Fruit fly (Drosophila melanogaster) whole organism, adult: ENCODE data around the gene CG15356.
A peak's percentile ranks its signal among the peaks of the same experiment; 100 is the strongest.

Experiments
- CG11617 ChIP-seq: fragments of 200-800 bp; sonication (Bioruptor generic); optimal IDR thresholded peaks from 2 replicates; lab custom pipeline; 2017; ENCODE audit warnings: mild to moderate bottlenecking, missing biosample characterization, missing genetic modification reagents, missing genetic modification characterization
- CG12768 ChIP-seq: fragments of 200-800 bp; sonication (Bioruptor generic); optimal IDR thresholded peaks from 2 replicates; lab custom pipeline; 2017; ENCODE audit warnings: missing biosample characterization, missing genetic modification characterization, mild to moderate bottlenecking, moderate library complexity, missing genetic modification reagents
- CG14711 ChIP-seq: fragments of 200-800 bp; sonication (Bioruptor generic); optimal IDR thresholded peaks from 2 replicates; lab custom pipeline; 2018; ENCODE audit warnings: missing biosample characterization, mild to moderate bottlenecking, missing genetic modification characterization, moderate library complexity
- CG1620 ChIP-seq: fragments of 200-800 bp; sonication (Bioruptor generic); optimal IDR thresholded peaks from 2 replicates; lab custom pipeline; 2016; ENCODE audit warnings: missing biosample characterization, missing genetic modification characterization
- CG33017 ChIP-seq: fragments of 200-800 bp; sonication (Bioruptor generic); optimal IDR thresholded peaks from 2 replicates; lab custom pipeline; 2018; ENCODE audit warnings: missing biosample characterization, mild to moderate bottlenecking, missing genetic modification characterization, moderate library complexity
- CG5204 ChIP-seq: fragments of 200-800 bp; sonication (Bioruptor generic); optimal IDR thresholded peaks from 2 replicates; lab custom pipeline; 2016; ENCODE audit warnings: missing biosample characterization, missing genetic modification characterization
- CG7045 ChIP-seq: fragments of 200-800 bp; sonication (Bioruptor generic); optimal IDR thresholded peaks from 2 replicates; lab custom pipeline; 2017; ENCODE audit warnings: missing biosample characterization, mild to moderate bottlenecking, missing genetic modification characterization
- CG7101 ChIP-seq: fragments of 200-800 bp; sonication (Bioruptor generic); optimal IDR thresholded peaks from 2 replicates; lab custom pipeline; 2018; ENCODE audit warnings: missing biosample characterization, mild to moderate bottlenecking, missing genetic modification characterization, moderate library complexity
- Clk ChIP-seq: fragments of 200-800 bp; sonication (Bioruptor generic); optimal IDR thresholded peaks from 2 replicates; lab custom pipeline; 2017; ENCODE audit warnings: missing biosample characterization, missing genetic modification characterization
- Crg-1 ChIP-seq: fragments of 200-800 bp; sonication (Bioruptor generic); optimal IDR thresholded peaks from 2 replicates; lab custom pipeline; 2016; ENCODE audit warnings: missing biosample characterization, missing genetic modification characterization
- Hr96 ChIP-seq: fragments of 200-800 bp; sonication (Bioruptor generic); optimal IDR thresholded peaks from 2 replicates; lab custom pipeline; 2016; ENCODE audit warnings: missing biosample characterization, missing genetic modification characterization
- Mnt ChIP-seq: fragments of 200-800 bp; sonication (Bioruptor generic); optimal IDR thresholded peaks from 2 replicates; lab custom pipeline; 2016; ENCODE audit warnings: missing biosample characterization, mild to moderate bottlenecking, missing genetic modification characterization
- bab1 ChIP-seq: fragments of 200-800 bp; sonication (Bioruptor generic); optimal IDR thresholded peaks from 3 replicates; lab custom pipeline; 2019; ENCODE audit warnings: missing biosample characterization, mild to moderate bottlenecking, missing genetic modification characterization, moderate library complexity
- cic ChIP-seq: fragments of 200-800 bp; sonication (Bioruptor generic); optimal IDR thresholded peaks from 2 replicates; lab custom pipeline; 2017; ENCODE audit warnings: missing biosample characterization, mild to moderate bottlenecking, missing genetic modification characterization, moderate library complexity
- cnc ChIP-seq, 2 experiments: fragments of >200 bp; optimal IDR thresholded peaks; 2 replicates each; lab custom pipeline; 2017
- kay ChIP-seq: fragments of 200-800 bp; sonication (Bioruptor generic); peaks from one replicate; lab custom pipeline; 2016; ENCODE audit warnings: missing biosample characterization, missing genetic modification characterization, borderline replicate concordance
- ovo ChIP-seq: fragments of 200-800 bp; sonication (Bioruptor generic); optimal IDR thresholded peaks from 2 replicates; lab custom pipeline; 2016; ENCODE audit warnings: missing biosample characterization, missing genetic modification characterization
- pad ChIP-seq: fragments of 200-800 bp; sonication (Bioruptor generic); optimal IDR thresholded peaks from 3 replicates; lab custom pipeline; 2017; ENCODE audit warnings: missing biosample characterization, missing genetic modification characterization, mild to moderate bottlenecking, moderate library complexity, missing genetic modification reagents
- tj ChIP-seq: fragments of 200-800 bp; sonication (Bioruptor generic); optimal IDR thresholded peaks from 3 replicates; lab custom pipeline; 2017; ENCODE audit warnings: missing biosample characterization, mild to moderate bottlenecking, missing genetic modification characterization, moderate library complexity
- toe ChIP-seq: fragments of 200-800 bp; sonication (Bioruptor generic); optimal IDR thresholded peaks from 2 replicates; lab custom pipeline; 2016; ENCODE audit warnings: missing biosample characterization, missing genetic modification characterization

CG15356 gene

DNA sequence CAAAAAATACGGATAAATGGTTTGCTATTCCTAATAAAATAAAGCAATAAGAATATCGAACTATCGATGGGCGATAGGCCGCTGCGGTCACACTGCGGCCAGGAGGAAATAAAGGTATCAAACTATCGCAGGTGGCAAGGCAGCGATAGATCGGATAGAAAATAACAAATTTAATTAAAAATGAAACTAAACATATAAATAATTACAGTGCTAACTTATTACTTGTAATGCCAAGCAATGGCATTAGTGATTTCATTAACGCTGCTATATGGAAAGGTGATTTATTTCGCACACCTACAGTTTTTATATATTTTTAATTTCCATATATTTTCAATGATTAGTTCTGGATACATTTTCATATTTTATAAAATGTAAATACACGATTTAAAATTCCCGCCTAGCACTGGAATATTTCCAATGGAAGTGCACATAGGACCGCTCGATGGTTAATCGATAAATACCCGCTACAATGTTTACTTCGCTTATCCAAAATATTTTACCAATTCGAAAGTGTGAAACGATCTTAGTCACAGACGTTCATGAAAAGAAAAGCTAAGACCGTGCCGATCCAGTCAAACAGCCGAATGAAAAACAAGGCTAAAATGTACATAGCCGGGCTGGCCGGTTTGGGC, at the start of gene CG15356, which contains the start of gene CG15362:
Gene CG15356 (minus strand): TSS at position 48 of the 632 bp plus-strand sequence.
Gene CG15362 (plus strand): TSS at position 469 of the 632 bp plus-strand sequence.
- TF ChIP-seq pad (GFP tag; lab: Kevin White, UChicago) (peak; percentile 38), tj (GFP tag; lab: Kevin White, UChicago) (no peak), CG11617 (GFP tag; lab: Kevin White, UChicago) (peak; percentile 45), CG7045 (GFP tag; lab: Kevin White, UChicago) (peak; percentile 29), CG14711 (tag; lab: Kevin White, UChicago) (peak; percentile 13), CG12768 (peak; percentile 55), Clk (GFP tag; lab: Kevin White, UChicago) (no peak), cnc (optimal IDR thresholded peaks at IDR 0.05; lab: Kevin White, UChicago) (no peak), CG33017 (no peak), bab1 (peak; percentile 60), toe (GFP tag; lab: Kevin White, UChicago) (peak; percentile 66), CG1620 (GFP tag; lab: Kevin White, UChicago) (peak; percentile 70), Crg-1 (peak; percentile 52), Hr96 (no peak), Mnt (peak; percentile 51)

DNA sequence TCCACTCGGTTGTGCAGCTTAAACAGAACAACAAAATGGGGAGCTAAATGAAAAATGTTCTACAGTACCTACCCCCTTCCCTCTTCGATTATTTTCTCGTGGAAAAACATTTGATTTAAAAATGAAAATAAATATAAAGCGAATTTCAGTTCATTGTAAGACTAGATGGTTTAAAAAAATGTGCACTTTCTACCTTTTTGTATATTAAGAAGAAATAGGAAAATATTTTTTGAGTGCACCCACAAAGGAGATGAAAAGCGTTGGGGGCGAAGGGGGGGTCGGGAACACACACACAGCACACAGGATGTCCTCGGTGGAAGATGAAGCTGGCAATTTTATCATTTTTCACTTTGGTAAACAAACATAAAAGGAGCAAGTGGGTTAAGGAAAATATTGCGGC, 42.3 kb upstream of the CG15356 start:
- no peak for TF ChIP-seq Crg-1
- TF ChIP-seq ovo, result no peak
- TF ChIP-seq bab1, result no peak
- TF ChIP-seq cnc (optimal IDR thresholded peaks at IDR 0.05; lab: Kevin White, UChicago), result no peak
- TF ChIP-seq CG1620 (GFP tag; lab: Kevin White, UChicago), result no peak
- no peak for TF ChIP-seq kay (GFP tag; lab: Kevin White, UChicago)
- TF ChIP-seq CG14711 (tag; lab: Kevin White, UChicago), result no peak

DNA sequence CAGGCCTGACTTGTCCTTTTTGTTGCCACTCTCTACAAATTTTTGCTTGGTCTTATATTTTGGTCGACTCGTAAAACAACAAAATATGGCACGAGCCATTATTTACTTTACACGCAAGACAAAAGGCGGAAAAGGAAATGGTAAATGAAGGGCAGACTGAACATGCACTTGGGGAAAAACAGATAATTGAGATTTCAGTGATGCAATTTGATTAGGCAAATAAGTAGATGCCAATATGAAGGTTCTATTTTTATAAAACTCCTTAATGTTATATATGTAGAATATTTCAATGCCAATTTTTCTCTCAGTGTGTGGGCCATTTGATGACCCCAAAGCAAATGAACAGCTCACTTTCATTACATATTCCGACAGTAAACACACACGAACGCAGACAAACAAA, 34.6 kb upstream of the CG15356 start:
- TF ChIP-seq Mnt, result no peak
- no peak for TF ChIP-seq cic (GFP tag; lab: Kevin White, UChicago)
- TF ChIP-seq cnc (optimal IDR thresholded peaks at IDR 0.05; lab: Kevin White, UChicago), result no peak
- no peak for TF ChIP-seq CG11617 (GFP tag; lab: Kevin White, UChicago)
- no peak for TF ChIP-seq Crg-1
- TF ChIP-seq bab1, result no peak
- no peak for TF ChIP-seq Hr96
- no peak for TF ChIP-seq ovo
- no peak for TF ChIP-seq CG7045 (GFP tag; lab: Kevin White, UChicago)
- TF ChIP-seq CG33017, result no peak
- TF ChIP-seq CG12768, result no peak
- no peak for TF ChIP-seq Clk (GFP tag; lab: Kevin White, UChicago)
- TF ChIP-seq kay (GFP tag; lab: Kevin White, UChicago), result no peak
- no peak for TF ChIP-seq toe (GFP tag; lab: Kevin White, UChicago)
- TF ChIP-seq tj (GFP tag; lab: Kevin White, UChicago), result no peak

DNA sequence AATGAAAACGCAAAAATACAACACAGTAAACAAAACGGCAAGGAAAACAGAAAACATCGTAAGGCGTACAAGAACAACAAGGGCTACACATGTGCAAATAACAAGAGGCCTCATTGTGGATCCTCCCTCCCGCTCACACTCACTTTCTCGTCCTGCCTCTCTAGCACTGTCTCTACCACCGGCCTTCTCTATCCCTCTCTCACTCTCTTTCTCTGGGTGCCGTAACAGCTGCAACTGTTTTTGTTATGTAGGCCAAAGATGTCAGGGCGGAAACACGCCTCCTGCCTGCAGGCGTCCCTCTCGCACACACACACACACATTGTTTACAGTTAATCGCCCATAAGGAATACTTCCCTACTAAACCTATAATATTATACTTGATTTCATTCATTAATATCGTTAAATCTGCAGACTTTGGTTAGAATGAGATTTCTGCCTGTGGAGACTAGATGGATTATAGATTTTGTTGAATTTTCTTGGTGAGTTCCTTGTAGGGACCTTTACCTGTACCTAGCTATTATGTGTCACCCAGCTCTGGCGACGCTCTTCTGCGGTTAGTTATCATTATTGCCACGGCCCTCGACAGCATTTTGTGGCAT, 33.4 kb upstream of the CG15356 start:
- TF ChIP-seq Hr96 (no peak), CG7045 (GFP tag; lab: Kevin White, UChicago) (no peak), tj (GFP tag; lab: Kevin White, UChicago) (no peak), cnc (optimal IDR thresholded peaks at IDR 0.05; lab: Kevin White, UChicago) (no peak), toe (GFP tag; lab: Kevin White, UChicago) (no peak), CG11617 (GFP tag; lab: Kevin White, UChicago) (no peak), Crg-1 (no peak), CG33017 (no peak), kay (GFP tag; lab: Kevin White, UChicago) (no peak), CG14711 (tag; lab: Kevin White, UChicago) (no peak), CG7101 (tag; lab: Kevin White, UChicago) (no peak), CG5204 (GFP tag; lab: Kevin White, UChicago) (no peak), ovo (no peak), pad (GFP tag; lab: Kevin White, UChicago) (no peak), Clk (GFP tag; lab: Kevin White, UChicago) (no peak), bab1 (no peak), cic (GFP tag; lab: Kevin White, UChicago) (no peak), CG12768 (no peak), Mnt (no peak)

DNA sequence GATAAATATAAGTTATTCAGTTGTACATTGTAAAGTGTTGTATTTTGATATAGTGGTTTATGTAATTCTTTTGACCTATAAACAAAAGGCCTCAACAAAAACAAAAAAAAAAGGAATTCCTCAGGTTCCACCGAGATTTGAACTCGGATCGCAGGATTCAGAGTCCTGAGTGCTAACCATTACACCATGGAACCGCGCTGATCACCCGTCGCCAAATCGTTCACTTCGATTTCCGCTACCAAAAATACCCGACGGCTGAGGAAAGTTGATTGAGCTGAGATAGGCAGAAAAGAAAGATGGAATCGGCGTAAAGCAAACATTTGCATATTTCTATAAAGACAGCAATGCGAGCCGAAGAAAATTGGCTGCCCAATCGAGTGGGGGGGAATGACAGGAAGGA, 32.5 kb upstream of the CG15356 start:
- TF ChIP-seq CG7101 (tag; lab: Kevin White, UChicago), result no peak
- TF ChIP-seq CG1620 (GFP tag; lab: Kevin White, UChicago), result no peak
- no peak for TF ChIP-seq Clk (GFP tag; lab: Kevin White, UChicago)
- peak; percentile 14 for TF ChIP-seq bab1
- TF ChIP-seq tj (GFP tag; lab: Kevin White, UChicago), result peak; percentile 83
- TF ChIP-seq cnc (optimal IDR thresholded peaks at IDR 0.05; lab: Kevin White, UChicago), result no peak

DNA sequence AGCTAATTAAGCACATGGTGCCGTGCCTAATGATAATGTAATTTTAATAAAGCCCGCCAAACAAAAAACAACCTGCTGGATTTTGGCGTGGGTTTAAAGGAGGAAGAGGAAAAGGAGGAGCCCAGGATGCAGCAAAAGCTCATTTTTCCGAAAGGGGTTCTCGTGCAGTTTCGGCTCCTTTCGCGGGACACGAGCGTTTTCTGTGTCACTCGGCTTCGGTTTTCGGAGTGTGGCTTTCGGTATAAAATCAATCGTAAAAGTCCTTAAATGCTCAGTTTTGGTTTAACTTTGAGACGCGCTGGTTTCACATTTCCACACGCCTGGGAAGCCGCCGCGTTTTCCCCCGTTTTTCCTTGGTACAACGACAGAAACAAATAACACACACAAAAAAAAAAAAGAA, 30.9 kb upstream of the CG15356 start:
- TF ChIP-seq Crg-1 (no peak), toe (GFP tag; lab: Kevin White, UChicago) (no peak), tj (GFP tag; lab: Kevin White, UChicago) (no peak), CG11617 (GFP tag; lab: Kevin White, UChicago) (no peak)
